Worm (Caenorhabditis elegans) whole organism, early embryonic: ENCODE results near the gene odr-8.

Source experiments
- B0310.2 ChIP-seq: sonication (generic microtip); optimal IDR thresholded peaks from 2 replicates; lab custom pipeline; 2016; ENCODE audit warnings: mild to moderate bottlenecking, missing genetic modification characterization, missing compliant biosample characterization
- F13C5.2 ChIP-seq: sonication (generic microtip); optimal IDR thresholded peaks from 2 replicates; lab custom pipeline; 2017; ENCODE audit warnings: mild to moderate bottlenecking, missing genetic modification characterization, inconsistent platforms, missing compliant biosample characterization
- aly-1 ChIP-seq: sonication (generic microtip); optimal IDR thresholded peaks from 2 replicates; lab custom pipeline; 2016; ENCODE audit warnings: missing genetic modification characterization, missing compliant biosample characterization
- ama-1 ChIP-seq: fragments of 150-350 bp; optimal IDR thresholded peaks from 2 replicates; lab custom pipeline; 2014
- ceh-13 ChIP-seq: fragments of 200-800 bp; sonication (Bioruptor generic); optimal IDR thresholded peaks from 2 replicates; lab custom pipeline; 2018; ENCODE audit warnings: mild to moderate bottlenecking, missing genetic modification characterization, missing compliant biosample characterization
- ceh-36 ChIP-seq: sonication (generic microtip); optimal IDR thresholded peaks from 2 replicates; lab custom pipeline; 2016; ENCODE audit warnings: missing genetic modification characterization, inconsistent platforms, missing compliant biosample characterization
- ets-7 ChIP-seq: sonication (generic microtip); optimal IDR thresholded peaks from 2 replicates; lab custom pipeline; 2016; ENCODE audit warnings: missing genotype, missing genetic modification characterization, missing compliant biosample characterization
- flt-1 ChIP-seq: fragments of 200-800 bp; sonication (Bioruptor generic); IDR thresholded peaks from 2 replicates; pipeline ENCODE4 v1.3.6; 2022; ENCODE audit warnings: missing genetic modification characterization, missing compliant biosample characterization
- hmbx-1 ChIP-seq: sonication (generic microtip); optimal IDR thresholded peaks from 2 replicates; lab custom pipeline; 2016; ENCODE audit warnings: mild to moderate bottlenecking, missing genetic modification characterization, missing compliant biosample characterization
- hmg-4 ChIP-seq: fragments of 200-800 bp; sonication (Bioruptor generic); optimal IDR thresholded peaks from 2 replicates; lab custom pipeline; 2018; ENCODE audit warnings: mild to moderate bottlenecking, missing genetic modification characterization, missing compliant biosample characterization
- hnd-1 ChIP-seq: sonication (generic microtip); optimal IDR thresholded peaks from 2 replicates; lab custom pipeline; 2016; ENCODE audit warnings: missing genetic modification characterization, missing compliant biosample characterization
- pes-1 ChIP-seq: fragments of 200-800 bp; sonication (Bioruptor generic); IDR thresholded peaks from 2 replicates; pipeline ENCODE4 v1.3.6; 2022; ENCODE audit warnings: missing genetic modification reagents, missing genetic modification characterization, missing compliant biosample characterization
- scrt-1 ChIP-seq: fragments of 200-800 bp; sonication (Bioruptor generic); IDR thresholded peaks from 2 replicates; pipeline ENCODE4 v1.3.6; 2022; ENCODE audit warnings: missing genetic modification characterization, missing compliant biosample characterization
- sea-1 ChIP-seq: fragments of 200-800 bp; sonication (Bioruptor generic); conservative IDR thresholded peaks from 2 replicates; pipeline ENCODE4 v1.3.6; 2022; ENCODE audit warnings: missing genetic modification characterization, missing compliant biosample characterization
- tbx-11 ChIP-seq: fragments of 200-800 bp; sonication (Bioruptor generic); IDR thresholded peaks from 2 replicates; pipeline ENCODE4 v1.3.6; 2022; ENCODE audit warnings: missing genetic modification characterization, missing compliant biosample characterization
- tbx-37 ChIP-seq: fragments of 200-800 bp; sonication (Bioruptor generic); conservative IDR thresholded peaks from 2 replicates; pipeline ENCODE4 v1.3.6; 2022; ENCODE audit warnings: missing genetic modification reagents, missing genetic modification characterization, missing compliant biosample characterization
- tra-4 ChIP-seq: sonication (generic microtip); optimal IDR thresholded peaks from 2 replicates; lab custom pipeline; 2017; ENCODE audit warnings: missing genetic modification characterization, missing compliant biosample characterization

Gene odr-8

DNA sequence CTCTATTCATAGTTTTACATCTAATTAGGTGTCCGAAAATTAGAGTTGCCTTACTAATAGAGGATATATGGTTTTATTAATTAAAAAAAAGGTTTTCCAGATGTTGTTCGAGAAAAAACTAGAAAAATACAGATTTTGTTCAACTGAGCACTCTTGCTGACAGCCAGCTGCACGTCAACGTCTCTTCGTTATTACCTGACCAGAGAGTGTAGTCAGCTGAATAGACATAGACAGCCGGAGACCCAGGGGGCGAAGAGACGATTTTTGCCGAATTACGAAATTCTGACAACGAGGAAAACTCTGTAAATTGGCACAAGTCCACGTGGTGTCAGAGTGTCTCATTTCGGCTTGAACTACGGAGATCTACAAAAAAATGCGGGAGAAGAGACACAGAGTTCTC, 36.1 kb upstream of the odr-8 start:
- no peak for TF ChIP-seq ets-7 (tag; lab: Kevin White, UChicago)
- TF ChIP-seq tra-4, result no peak
- TF ChIP-seq F13C5.2 (tag; lab: Kevin White, UChicago), result no peak
- no peak for TF ChIP-seq hnd-1 (tag; lab: Kevin White, UChicago)
- TF ChIP-seq tbx-11 (GFP tag; lab: Robert Waterston, UW), result no peak
- no peak for TF ChIP-seq hmg-4
- no peak for TF ChIP-seq ama-1 (lab: Kevin White, UChicago)
- no peak for TF ChIP-seq aly-1 (tag; lab: Kevin White, UChicago)
- no peak for TF ChIP-seq ceh-13 (GFP tag; lab: Kevin White, UChicago)
- TF ChIP-seq hmbx-1 (tag; lab: Kevin White, UChicago), result no peak

DNA sequence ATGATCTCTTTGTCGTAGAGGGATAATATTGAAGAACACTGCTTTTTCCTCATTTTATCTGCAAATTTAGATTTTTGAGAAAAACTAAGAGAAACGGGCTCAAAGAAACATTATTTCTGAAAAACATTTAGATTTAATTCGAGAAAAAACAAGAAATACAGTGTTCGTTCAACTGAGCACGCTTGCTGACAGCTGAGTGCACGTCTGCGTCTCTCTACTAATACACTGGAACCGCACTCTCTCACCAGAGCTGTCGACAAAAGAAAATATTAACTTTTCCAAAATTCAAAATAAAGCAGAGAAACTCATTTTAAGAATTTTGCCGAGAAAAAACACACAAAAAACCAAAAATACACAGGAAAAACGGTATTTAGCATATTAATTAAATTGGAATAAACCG, 30.8 kb upstream of the odr-8 start, which contains the start of gene drh-1:
drh-1 (minus strand) TSS at position 58 of the 400 bp plus-strand sequence.
- TF ChIP-seq ceh-36 (no peak), aly-1 (tag; lab: Kevin White, UChicago) (no peak), tbx-11 (GFP tag; lab: Robert Waterston, UW) (no peak), pes-1 (GFP tag; lab: Robert Waterston, UW) (no peak)

DNA sequence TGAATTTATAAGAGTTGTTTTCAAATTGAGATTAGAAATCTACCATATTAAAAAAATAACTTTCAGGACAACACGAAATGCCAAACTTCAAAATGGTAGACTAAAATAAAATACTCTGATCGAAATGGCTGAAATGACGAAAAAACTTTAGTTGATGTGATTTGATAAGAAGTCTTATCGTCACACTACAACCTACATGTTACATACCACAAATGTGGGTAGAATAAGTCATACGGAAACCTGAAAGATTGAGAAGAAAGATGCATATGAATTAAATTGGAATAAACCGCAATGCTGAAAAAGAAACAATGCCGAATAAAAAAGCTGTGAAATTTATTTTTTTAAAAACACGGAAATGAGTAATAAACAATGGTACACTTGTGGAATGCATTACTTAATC, 24.6 kb upstream of the odr-8 start:
- no peak for TF ChIP-seq hmbx-1 (tag; lab: Kevin White, UChicago)
- no peak for TF ChIP-seq hnd-1 (tag; lab: Kevin White, UChicago)
- TF ChIP-seq B0310.2 (tag; lab: Kevin White, UChicago), result no peak
- no peak for TF ChIP-seq hmg-4
- no peak for TF ChIP-seq ets-7 (tag; lab: Kevin White, UChicago)
- TF ChIP-seq ceh-36, result no peak
- TF ChIP-seq tbx-11 (GFP tag; lab: Robert Waterston, UW), result no peak
- no peak for TF ChIP-seq F13C5.2 (tag; lab: Kevin White, UChicago)
- TF ChIP-seq tbx-37, result no peak
- TF ChIP-seq flt-1 (GFP tag; lab: Robert Waterston, UW), result no peak
- TF ChIP-seq pes-1 (GFP tag; lab: Robert Waterston, UW), result no peak

DNA sequence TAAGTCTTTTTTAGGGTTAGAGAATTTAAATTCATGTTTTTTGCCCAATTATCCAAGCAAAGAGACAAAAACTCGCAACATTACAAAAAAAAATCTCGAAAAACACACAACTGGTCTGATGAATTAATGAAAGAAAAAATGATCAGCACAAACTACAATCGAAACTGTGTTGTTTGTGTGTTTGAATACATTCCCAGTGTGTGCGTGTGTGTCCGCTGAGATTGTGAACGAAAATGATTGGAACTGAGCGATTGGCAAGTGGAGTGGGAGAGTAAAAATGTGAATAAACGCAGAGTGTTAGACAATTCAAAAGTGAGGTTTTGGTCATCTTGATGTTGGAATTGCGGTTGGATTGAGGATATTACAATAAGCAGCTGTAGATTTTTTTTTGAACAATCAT, 24.1 kb upstream of the odr-8 start:
- no peak for TF ChIP-seq hmg-4
- no peak for TF ChIP-seq tbx-37
- TF ChIP-seq flt-1 (GFP tag; lab: Robert Waterston, UW), result no peak
- TF ChIP-seq B0310.2 (tag; lab: Kevin White, UChicago), result no peak

DNA sequence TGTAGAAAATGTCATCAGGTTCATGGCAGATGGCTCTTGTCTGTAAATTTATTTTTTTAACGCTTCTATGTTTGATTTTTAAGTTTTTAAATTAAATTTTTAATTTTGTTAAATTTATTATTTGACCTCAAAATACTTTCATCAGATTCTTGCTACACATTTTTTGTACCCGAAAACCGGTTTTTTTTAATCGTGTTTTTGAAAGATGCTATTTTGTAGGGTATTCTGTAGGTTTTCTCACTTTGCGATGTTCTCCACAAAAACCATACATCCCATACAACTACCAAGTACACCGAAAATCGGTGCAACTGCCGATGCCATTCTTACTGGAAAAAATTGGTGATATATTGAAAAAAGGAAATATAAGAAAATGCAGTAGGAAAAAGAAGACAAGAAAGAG, 23.4 kb upstream of the odr-8 start, which contains the start of gene nstp-2:
nstp-2 (minus strand) TSS at position 326 of the 400 bp plus-strand sequence.
- TF ChIP-seq B0310.2 (tag; lab: Kevin White, UChicago) (no peak), flt-1 (GFP tag; lab: Robert Waterston, UW) (no peak), sea-1 (GFP tag; lab: Robert Waterston, UW) (no peak), tbx-11 (GFP tag; lab: Robert Waterston, UW) (no peak), tra-4 (no peak), F13C5.2 (tag; lab: Kevin White, UChicago) (no peak), hnd-1 (tag; lab: Kevin White, UChicago) (no peak), ets-7 (tag; lab: Kevin White, UChicago) (no peak), aly-1 (tag; lab: Kevin White, UChicago) (no peak), ceh-36 (no peak)

DNA sequence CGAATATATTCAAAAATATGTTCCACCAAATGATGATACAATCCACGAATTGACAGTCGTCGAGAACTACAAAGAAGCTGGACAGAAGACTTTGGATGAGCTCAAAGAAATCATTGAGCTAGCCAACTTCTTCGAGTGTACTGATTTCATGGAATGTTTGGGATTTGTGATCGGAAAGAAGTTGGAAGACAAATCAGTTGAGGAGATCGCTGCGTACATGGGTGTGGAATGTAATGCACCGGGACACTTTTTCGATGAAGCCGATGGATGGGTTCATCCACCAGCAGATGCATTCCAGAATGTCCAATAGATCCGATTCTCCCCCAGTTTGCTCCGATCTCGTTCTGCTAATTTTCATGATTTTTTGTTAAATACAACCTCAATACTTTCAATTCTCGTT, 21.0 kb upstream of the odr-8 start:
- TF ChIP-seq ceh-36, result no peak
- no peak for TF ChIP-seq sea-1 (GFP tag; lab: Robert Waterston, UW)
- TF ChIP-seq scrt-1 (GFP tag; lab: Robert Waterston, UW), result no peak
- TF ChIP-seq tbx-37, result no peak
- no peak for TF ChIP-seq tbx-11 (GFP tag; lab: Robert Waterston, UW)
- TF ChIP-seq flt-1 (GFP tag; lab: Robert Waterston, UW), result no peak
- no peak for TF ChIP-seq aly-1 (tag; lab: Kevin White, UChicago)
- no peak for TF ChIP-seq ets-7 (tag; lab: Kevin White, UChicago)
- TF ChIP-seq ceh-13 (GFP tag; lab: Kevin White, UChicago), result no peak
- no peak for TF ChIP-seq F13C5.2 (tag; lab: Kevin White, UChicago)
- no peak for TF ChIP-seq B0310.2 (tag; lab: Kevin White, UChicago)
- no peak for TF ChIP-seq pes-1 (GFP tag; lab: Robert Waterston, UW)
- TF ChIP-seq hnd-1 (tag; lab: Kevin White, UChicago), result no peak
- no peak for TF ChIP-seq hmbx-1 (tag; lab: Kevin White, UChicago)
- TF ChIP-seq hmg-4, result no peak
- TF ChIP-seq tra-4, result no peak
- no peak for TF ChIP-seq ama-1 (lab: Kevin White, UChicago)

DNA sequence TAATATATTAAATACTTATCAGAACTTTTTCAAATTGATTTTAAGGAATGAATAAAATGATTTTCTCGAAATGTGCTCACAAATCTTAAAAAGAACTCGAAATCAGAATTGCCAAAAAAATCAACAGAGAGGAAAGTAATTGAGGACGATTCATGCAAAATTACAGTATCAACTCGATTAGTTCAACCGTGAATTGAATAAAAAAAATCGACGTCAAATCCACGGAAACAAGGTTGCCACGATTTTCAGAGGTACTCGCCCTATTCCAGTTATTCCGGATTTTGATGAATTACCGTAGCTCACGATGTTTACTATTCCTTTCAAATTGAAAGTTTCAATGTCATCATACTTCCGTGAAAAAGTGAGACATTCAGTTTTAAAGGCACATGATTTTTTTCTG, 19.9 kb upstream of the odr-8 start, which contains the start of gene F15B10.3:
F15B10.3 (plus strand) TSS at position 301 of the 400 bp plus-strand sequence.
- TF ChIP-seq scrt-1 (GFP tag; lab: Robert Waterston, UW) (no peak), flt-1 (GFP tag; lab: Robert Waterston, UW) (no peak), B0310.2 (tag; lab: Kevin White, UChicago) (no peak), sea-1 (GFP tag; lab: Robert Waterston, UW) (no peak), hmbx-1 (tag; lab: Kevin White, UChicago) (no peak)

DNA sequence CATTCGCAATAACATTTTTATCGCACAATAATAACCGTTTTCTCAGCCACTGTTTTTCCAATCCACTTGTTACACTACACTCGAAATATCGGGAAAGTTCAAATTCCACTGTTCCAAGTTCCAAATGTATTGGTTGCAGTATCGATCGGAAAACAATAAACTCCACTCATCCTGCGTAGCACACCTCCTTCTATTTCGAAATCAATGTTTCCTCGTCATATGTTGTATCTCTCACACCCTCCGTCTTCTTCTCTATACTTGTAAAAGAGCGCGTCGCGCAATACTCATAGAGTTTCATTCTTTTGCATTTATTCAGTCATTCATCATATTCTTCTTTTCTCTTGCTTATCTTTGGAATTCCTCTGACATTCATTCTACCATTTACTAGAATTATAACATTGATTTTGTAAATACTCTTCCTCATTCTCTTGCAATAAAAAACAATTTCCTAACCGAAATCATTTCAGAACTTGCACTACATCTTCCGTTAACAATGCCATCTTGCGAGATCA, 18.8 kb upstream of the odr-8 start, which contains the start of gene sup-36:
sup-36 (plus strand) TSS at position 462 of the 512 bp plus-strand sequence.
- TF ChIP-seq tbx-37, result no peak
